Worm (Caenorhabditis elegans) whole organism, early embryonic: ENCODE results near the gene lgc-45.

ENCODE experiments used
- F13C5.2 ChIP-seq: sonication (generic microtip); optimal IDR thresholded peaks from 2 replicates; lab custom pipeline; 2017; ENCODE audit warnings: mild to moderate bottlenecking, missing genetic modification characterization, inconsistent platforms, missing compliant biosample characterization
- ama-1 ChIP-seq: fragments of 150-350 bp; optimal IDR thresholded peaks from 2 replicates; lab custom pipeline; 2014
- ceh-13 ChIP-seq: fragments of 200-800 bp; sonication (Bioruptor generic); optimal IDR thresholded peaks from 2 replicates; lab custom pipeline; 2018; ENCODE audit warnings: mild to moderate bottlenecking, missing genetic modification characterization, missing compliant biosample characterization
- pes-1 ChIP-seq: fragments of 200-800 bp; sonication (Bioruptor generic); IDR thresholded peaks from 2 replicates; pipeline ENCODE4 v1.3.6; 2022; ENCODE audit warnings: missing genetic modification reagents, missing genetic modification characterization, missing compliant biosample characterization
- sea-1 ChIP-seq: fragments of 200-800 bp; sonication (Bioruptor generic); conservative IDR thresholded peaks from 2 replicates; pipeline ENCODE4 v1.3.6; 2022; ENCODE audit warnings: missing genetic modification characterization, missing compliant biosample characterization
- tbx-37 ChIP-seq: fragments of 200-800 bp; sonication (Bioruptor generic); conservative IDR thresholded peaks from 2 replicates; pipeline ENCODE4 v1.3.6; 2022; ENCODE audit warnings: missing genetic modification reagents, missing genetic modification characterization, missing compliant biosample characterization
- tra-4 ChIP-seq: sonication (generic microtip); optimal IDR thresholded peaks from 2 replicates; lab custom pipeline; 2017; ENCODE audit warnings: missing genetic modification characterization, missing compliant biosample characterization

DNA sequence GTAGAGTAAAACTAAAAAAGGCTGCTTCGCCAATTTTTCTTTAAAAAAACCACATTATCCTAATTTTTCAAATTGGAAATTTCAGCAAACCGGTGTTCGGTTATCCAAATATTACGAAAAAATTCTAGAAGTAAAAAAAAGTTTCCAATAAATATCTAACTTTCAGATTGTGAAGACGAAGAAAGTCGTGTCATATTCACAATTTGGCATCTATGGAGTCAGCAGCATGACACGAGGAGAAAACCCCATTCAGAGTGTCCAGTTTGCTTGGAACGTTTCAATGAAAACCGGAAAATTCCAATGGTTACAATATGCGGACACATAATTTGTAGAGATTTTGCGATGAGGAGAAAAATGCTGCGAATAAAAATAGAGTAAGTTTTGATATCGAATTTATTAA, 38.1 kb downstream of the lgc-45 start, which contains the start of gene Y49F6A.12:
- TF ChIP-seq ama-1 (lab: Kevin White, UChicago) (no peak), F13C5.2 (tag; lab: Kevin White, UChicago) (no peak), sea-1 (GFP tag; lab: Robert Waterston, UW) (no peak), tbx-37 (GFP tag; lab: Robert Waterston, UW) (no peak), ceh-13 (GFP tag; lab: Kevin White, UChicago) (no peak), pes-1 (GFP tag; lab: Robert Waterston, UW) (no peak), tra-4 (tag; lab: Kevin White, UChicago) (no peak)
